Worm (Caenorhabditis elegans): ENCODE data around the gene ZC239.13.

The ZC239.13 gene

DNA sequence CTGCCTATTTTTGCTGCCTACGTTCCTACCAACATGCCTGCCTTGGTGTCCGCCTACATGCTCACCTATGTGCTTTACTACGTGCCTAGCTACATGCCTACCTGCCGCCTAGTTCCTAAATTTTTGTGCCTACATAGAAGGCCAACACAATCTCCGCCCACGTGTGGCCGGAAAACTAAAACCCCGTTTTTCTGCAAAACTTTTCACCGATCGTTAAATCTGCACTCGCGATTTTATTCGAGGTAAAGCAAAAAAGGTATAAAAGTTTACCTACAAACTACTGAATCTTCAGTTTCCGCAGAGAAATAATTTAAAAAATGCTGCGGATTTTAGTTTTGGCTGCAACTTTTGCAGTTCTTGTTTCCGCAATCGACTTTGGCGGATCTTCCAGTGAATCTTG is 26.8 kb upstream of the ZC239.13 start, which contains the start of gene clec-124 (continued):
- TF ChIP-seq F22D6.2 (tag; optimal IDR thresholded peaks at IDR 0.05) (no peak), let-526 (GFP tag; IDR thresholded peaks at IDR 0.05) (no peak)

DNA sequence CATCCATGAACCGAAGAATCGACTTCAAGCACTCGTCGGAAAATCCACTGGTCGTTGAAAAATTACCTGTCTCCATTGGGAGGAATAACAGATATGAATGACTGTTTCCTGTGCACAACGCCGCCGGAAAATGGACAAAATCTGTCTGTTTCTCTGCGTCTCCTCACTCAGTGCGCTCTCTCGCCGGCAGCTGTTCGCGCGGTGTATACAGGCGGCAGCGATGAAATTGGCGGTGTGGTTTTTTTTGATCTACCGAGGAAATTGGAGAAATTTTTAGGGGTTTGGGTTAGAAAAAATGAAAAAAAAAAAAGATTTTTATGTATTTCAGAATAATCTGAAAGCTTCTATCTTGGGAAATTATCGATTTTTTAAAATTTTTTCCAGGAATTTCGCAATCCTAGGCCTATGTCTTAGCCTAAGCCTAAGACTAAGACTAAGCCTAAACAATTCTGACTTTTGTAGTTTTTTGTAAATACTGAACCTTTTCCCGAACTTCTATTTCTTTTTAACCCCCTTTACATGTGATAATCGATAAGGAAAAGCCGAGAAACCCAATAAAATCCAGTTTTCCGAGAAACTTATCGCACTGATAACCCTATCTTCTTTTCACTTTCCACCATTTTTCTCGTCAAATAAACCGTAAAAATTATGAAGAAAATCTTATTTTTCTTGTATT is 25.5 kb upstream of the ZC239.13 start, which contains the start of the genes fbxc-50 and C17F4.2:
Gene fbxc-50 (minus strand): TSS at position 81 of the 676 bp plus-strand sequence.
Gene C17F4.2 (plus strand): TSS at position 626 of the 676 bp plus-strand sequence.
- peak; percentile 27 for TF ChIP-seq lsl-1 (GFP tag; optimal IDR thresholded peaks at IDR 0.05)
- 0 out of 2 replicates have a peak, but pooled peaks have one; percentile 11 for TF ChIP-seq pbrm-1 (GFP tag; IDR thresholded peaks at IDR 0.05)
- TF ChIP-seq ztf-26 (tag; optimal IDR thresholded peaks at IDR 0.05) = no peak
- TF ChIP-seq rcor-1 (GFP tag; IDR thresholded peaks at IDR 0.05) = 0 out of 2 replicates have a peak, but pooled peaks have one; percentile 10
- no peak for TF ChIP-seq C06A6.2 (GFP tag; conservative IDR thresholded peaks at IDR 0.05)
- 0 out of 2 replicates have a peak, but pooled peaks have one; percentile 24 for TF ChIP-seq F33H1.4 (GFP tag; IDR thresholded peaks at IDR 0.05)
- TF ChIP-seq athp-1 (tag; optimal IDR thresholded peaks at IDR 0.05) = no peak
- TF ChIP-seq snpc-3.4 (tag; optimal IDR thresholded peaks at IDR 0.05) = peak; percentile 13
- peak; percentile 58 for TF ChIP-seq dpl-1 (GFP tag; optimal IDR thresholded peaks at IDR 0.05)
- TF ChIP-seq repo-1 (tag; optimal IDR thresholded peaks at IDR 0.05) = no peak
- TF ChIP-seq nfya-2 (GFP tag; IDR thresholded peaks at IDR 0.05) = no peak
- TF ChIP-seq efl-1 (GFP tag; optimal IDR thresholded peaks at IDR 0.05) = peak; percentile 90
- peak; percentile 88 for TF ChIP-seq madf-6 (GFP tag; IDR thresholded peaks at IDR 0.05)
- peak; percentile 86 for TF ChIP-seq madf-8 (GFP tag; conservative IDR thresholded peaks at IDR 0.05)
- TF ChIP-seq snpc-1.1 (tag; optimal IDR thresholded peaks at IDR 0.05; ENCODE audit: insufficient read depth) = peak; percentile 31
- TF ChIP-seq hmg-1.2 (GFP tag; IDR thresholded peaks at IDR 0.05) = peak; percentile 91
- TF ChIP-seq D2030.7 (GFP tag; IDR thresholded peaks at IDR 0.05) = no peak
- TF ChIP-seq xnd-1 (tag; optimal IDR thresholded peaks at IDR 0.05) = peak; percentile 77
- no peak for TF ChIP-seq B0261.1 (tag; optimal IDR thresholded peaks at IDR 0.05)

DNA sequence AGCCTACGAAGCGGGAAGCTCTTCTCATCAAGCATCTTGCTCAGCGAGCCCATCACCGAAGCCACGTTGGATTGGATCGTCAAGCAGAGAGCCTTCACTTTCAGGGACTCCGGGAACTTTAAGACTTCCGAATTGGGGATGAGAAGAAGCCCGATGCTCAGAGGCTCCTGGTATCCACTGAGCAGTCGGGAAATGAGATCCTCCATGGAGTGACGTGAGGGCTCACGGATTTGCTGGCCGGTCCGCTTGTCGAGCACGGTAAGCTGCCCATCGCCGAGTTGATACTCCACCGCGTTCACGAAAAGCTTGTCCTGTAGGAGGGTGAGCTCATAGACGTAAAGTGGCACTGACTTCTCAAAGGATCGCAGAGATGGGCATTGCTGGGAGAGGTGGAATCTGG is 24.9 kb upstream of the ZC239.13 start:
- no peak for TF ChIP-seq athp-1 (tag; optimal IDR thresholded peaks at IDR 0.05)
- no peak for TF ChIP-seq Y95B8A.8 (GFP tag; IDR thresholded peaks at IDR 0.05)
- TF ChIP-seq pha-4 (tag; optimal IDR thresholded peaks at IDR 0.05) = no peak
- TF ChIP-seq zfh-2 (GFP tag; conservative IDR thresholded peaks at IDR 0.05) = peak; percentile 51; the same call in 1 of the 2 replicates

DNA sequence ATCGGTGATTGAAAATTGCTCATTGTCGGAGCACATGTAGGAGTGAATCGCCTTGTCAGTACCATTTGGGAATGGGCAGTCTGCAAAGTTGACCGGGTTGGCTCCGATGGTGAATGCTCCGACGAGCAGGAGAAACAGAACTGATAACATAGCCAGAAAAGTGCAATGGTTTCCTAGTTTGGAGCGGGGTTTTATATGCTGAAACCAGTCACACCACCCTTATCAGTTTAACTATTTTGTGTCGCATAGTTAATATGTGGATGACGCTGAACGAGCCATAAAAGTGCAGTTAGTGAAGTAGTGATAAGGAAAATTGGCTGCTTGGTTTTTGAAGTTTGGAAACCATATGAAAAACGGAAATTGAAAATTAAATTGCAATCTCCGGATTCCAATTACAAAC is 23.2 kb upstream of the ZC239.13 start, which contains the start of gene C17F4.7:
Gene C17F4.7 (minus strand): TSS at position 180 of the 400 bp plus-strand sequence.
- TF ChIP-seq lin-26 (GFP tag; IDR thresholded peaks at IDR 0.05) (no peak), lin-54 (GFP tag; optimal IDR thresholded peaks at IDR 0.05) (no peak), dox-1 (GFP tag; IDR thresholded peaks at IDR 0.05) (peak; percentile 46), F55B11.4 (tag; optimal IDR thresholded peaks at IDR 0.05; ENCODE audit: borderline replicate concordance, insufficient read depth) (no peak), lin-40 (tag; optimal IDR thresholded peaks at IDR 0.05) (no peak), bed-1 (GFP tag; IDR thresholded peaks at IDR 0.05) (no peak), let-526 (GFP tag; IDR thresholded peaks at IDR 0.05) (no peak), ztf-26 (tag; optimal IDR thresholded peaks at IDR 0.05) (peak; percentile 6), aptf-3 (GFP tag; IDR thresholded peaks at IDR 0.05) (no peak), gei-17 (GFP tag; optimal IDR thresholded peaks at IDR 0.05) (no peak), sptf-2 (GFP tag; optimal IDR thresholded peaks at IDR 0.05) (no peak), K12H6.12 (tag; optimal IDR thresholded peaks at IDR 0.05) (no peak), C06A6.2 (GFP tag; conservative IDR thresholded peaks at IDR 0.05) (no peak), ztf-28 (GFP tag; IDR thresholded peaks at IDR 0.05) (no peak), K11D2.4 (GFP tag; IDR thresholded peaks at IDR 0.05) (no peak), madf-3 (GFP tag; IDR thresholded peaks at IDR 0.05) (no peak), T26A5.8 (tag; optimal IDR thresholded peaks at IDR 0.05) (no peak), zfh-2 (GFP tag; conservative IDR thresholded peaks at IDR 0.05) (no peak), nfya-1 (tag; optimal IDR thresholded peaks at IDR 0.05; ENCODE audit: borderline replicate concordance, insufficient read depth) (no peak), B0336.3 (GFP tag; IDR thresholded peaks at IDR 0.05) (0 out of 2 replicates have a peak, but pooled peaks have one; percentile 16), ztf-6 (GFP tag; IDR thresholded peaks at IDR 0.05) (no peak), ZK185.1 (tag; optimal IDR thresholded peaks at IDR 0.05; ENCODE audit: poor library complexity, severe bottlenecking) (no peak), egl-44 (GFP tag; IDR thresholded peaks at IDR 0.05) (no peak)

Measured in whole organism, young adult.